Fruit fly (Drosophila melanogaster) whole organism, embryonic: Measurements from ENCODE around the gene Pgant7.

Experiments
- Abd-B ChIP-seq: fragments of 200-800 bp; sonication (Bioruptor generic); optimal IDR thresholded peaks from 2 replicates; lab custom pipeline; 2018; ENCODE audit warnings: missing biosample characterization, mild to moderate bottlenecking, missing genetic modification characterization, moderate library complexity
- B-H2 ChIP-seq: fragments of 200-800 bp; sonication (Bioruptor generic); optimal IDR thresholded peaks from 2 replicates; lab custom pipeline; 2018; ENCODE audit warnings: missing biosample characterization, mild to moderate bottlenecking, missing genetic modification characterization
- Blimp-1 ChIP-seq: fragments of 200-800 bp; sonication (Bioruptor generic); optimal IDR thresholded peaks from 3 replicates; lab custom pipeline; 2018; ENCODE audit warnings: missing biosample characterization, missing genetic modification characterization, mild to moderate bottlenecking, moderate library complexity, missing genetic modification reagents
- C15 ChIP-seq: fragments of 200-800 bp; sonication (Bioruptor generic); IDR thresholded peaks from 3 replicates; pipeline ENCODE4 v1.3.6; 2022; ENCODE audit warnings: missing biosample characterization, missing genetic modification characterization
- CG10147 ChIP-seq: fragments of 200-800 bp; sonication (Bioruptor generic); optimal IDR thresholded peaks from 2 replicates; lab custom pipeline; 2019; ENCODE audit warnings: missing biosample characterization, mild to moderate bottlenecking, missing genetic modification characterization, moderate library complexity
- CG10209 ChIP-seq: fragments of 200-800 bp; sonication (Bioruptor generic); optimal IDR thresholded peaks from 3 replicates; lab custom pipeline; 2017; ENCODE audit warnings: missing biosample characterization, mild to moderate bottlenecking, missing genetic modification characterization, missing genetic modification reagents
- CG11504 ChIP-seq: fragments of 200-800 bp; sonication (Bioruptor generic); optimal IDR thresholded peaks from 3 replicates; lab custom pipeline; 2019; ENCODE audit warnings: missing biosample characterization, mild to moderate bottlenecking, missing genetic modification characterization, moderate library complexity
- CG12744 ChIP-seq: fragments of 200-800 bp; sonication (Bioruptor generic); optimal IDR thresholded peaks from 2 replicates; lab custom pipeline; 2016; ENCODE audit warnings: missing biosample characterization, missing genetic modification characterization
- CG13287 ChIP-seq: fragments of 200-800 bp; sonication (Bioruptor generic); IDR thresholded peaks from 2 replicates; pipeline ENCODE4 v1.3.6; 2022; ENCODE audit warnings: missing biosample characterization, missing genetic modification characterization; ENCODE audit not compliant: partially characterized antibody
- CG13296 ChIP-seq: fragments of 200-800 bp; sonication (Bioruptor generic); optimal IDR thresholded peaks from 3 replicates; lab custom pipeline; 2018; ENCODE audit warnings: missing biosample characterization, mild to moderate bottlenecking, missing genetic modification characterization
- CG13424 ChIP-seq: fragments of 200-800 bp; sonication (Bioruptor generic); optimal IDR thresholded peaks from 2 replicates; lab custom pipeline; 2019; ENCODE audit warnings: missing biosample characterization, mild to moderate bottlenecking, missing genetic modification characterization, moderate library complexity
- CG15011 ChIP-seq: fragments of 200-800 bp; sonication (Bioruptor generic); optimal IDR thresholded peaks from 3 replicates; lab custom pipeline; 2018; ENCODE audit warnings: missing biosample characterization, mild to moderate bottlenecking, missing genetic modification characterization
- CG15073 ChIP-seq: fragments of 200-800 bp; sonication (Bioruptor generic); optimal IDR thresholded peaks from 2 replicates; lab custom pipeline; 2016; ENCODE audit warnings: missing biosample characterization, missing genetic modification characterization
- CG15696 ChIP-seq: fragments of 200-800 bp; sonication (Bioruptor generic); optimal IDR thresholded peaks from 2 replicates; lab custom pipeline; 2019; ENCODE audit warnings: missing biosample characterization, mild to moderate bottlenecking, missing genetic modification characterization, moderate library complexity
- CG1603 ChIP-seq: fragments of 200-800 bp; sonication (Bioruptor generic); optimal IDR thresholded peaks from 2 replicates; lab custom pipeline; 2019; ENCODE audit warnings: missing biosample characterization, mild to moderate bottlenecking, missing genetic modification characterization, moderate library complexity
- CG17328 ChIP-seq: fragments of 200-800 bp; sonication (Bioruptor generic); IDR thresholded peaks from 2 replicates; pipeline ENCODE4 v1.3.6; 2022; ENCODE audit warnings: missing biosample characterization, missing genetic modification characterization
- CG2116 ChIP-seq: fragments of 200-800 bp; sonication (Bioruptor generic); optimal IDR thresholded peaks from 3 replicates; lab custom pipeline; 2018; ENCODE audit warnings: missing biosample characterization, mild to moderate bottlenecking, missing genetic modification characterization
- CG32532 ChIP-seq: fragments of 200-800 bp; sonication (Bioruptor generic); IDR thresholded peaks from 2 replicates; pipeline ENCODE4 v1.3.6; 2022; ENCODE audit warnings: missing biosample characterization, missing genetic modification characterization
- CG33557 ChIP-seq: fragments of 200-800 bp; sonication (Bioruptor generic); optimal IDR thresholded peaks from 2 replicates; lab custom pipeline; 2019; ENCODE audit warnings: missing biosample characterization, mild to moderate bottlenecking, missing genetic modification characterization, moderate library complexity
- CG6175 ChIP-seq: fragments of 200-800 bp; sonication (Bioruptor generic); IDR thresholded peaks from 3 replicates; pipeline ENCODE4 v1.3.6; 2022; ENCODE audit warnings: missing biosample characterization, missing genetic modification characterization
- CG7357 ChIP-seq: fragments of 200-800 bp; sonication (Bioruptor generic); IDR thresholded peaks from 3 replicates; pipeline ENCODE4 v1.3.6; 2022; ENCODE audit warnings: missing biosample characterization, missing genetic modification characterization
- CG7556 ChIP-seq: fragments of 200-800 bp; sonication (Bioruptor generic); optimal IDR thresholded peaks from 2 replicates; lab custom pipeline; 2017; ENCODE audit warnings: missing biosample characterization, mild to moderate bottlenecking, missing genetic modification characterization
- D19A ChIP-seq: fragments of 200-800 bp; optimal IDR thresholded peaks from 3 replicates; lab custom pipeline; 2019; ENCODE audit warnings: missing biosample characterization, mild to moderate bottlenecking, missing genetic modification characterization, moderate library complexity
- Doc3 ChIP-seq: fragments of 200-800 bp; sonication (Bioruptor generic); IDR thresholded peaks from 3 replicates; pipeline ENCODE4 v1.3.6; 2022; ENCODE audit warnings: missing biosample characterization, missing genetic modification characterization; ENCODE audit not compliant: partially characterized antibody
- ERR ChIP-seq: fragments of 200-800 bp; sonication (Bioruptor generic); optimal IDR thresholded peaks from 2 replicates; lab custom pipeline; 2016; ENCODE audit warnings: missing biosample characterization, missing genetic modification characterization
- Elba2 ChIP-seq: fragments of 200-800 bp; sonication (Bioruptor generic); optimal IDR thresholded peaks from 3 replicates; lab custom pipeline; 2016; ENCODE audit warnings: missing biosample characterization, missing genetic modification characterization
- Ets65A ChIP-seq: fragments of 200-800 bp; sonication (Bioruptor generic); peaks from one replicate; lab custom pipeline; 2016; ENCODE audit warnings: missing biosample characterization, missing genetic modification characterization
- H2.0 ChIP-seq: fragments of 200-800 bp; sonication (Bioruptor generic); IDR thresholded peaks from 2 replicates; pipeline ENCODE4 v1.3.6; 2022; ENCODE audit warnings: missing biosample characterization, missing genetic modification characterization
- HHEX ChIP-seq: fragments of 200-800 bp; sonication (Bioruptor generic); optimal IDR thresholded peaks from 3 replicates; lab custom pipeline; 2017; ENCODE audit warnings: missing biosample characterization, mild to moderate bottlenecking, missing genetic modification characterization, missing genetic modification reagents
- Nf-YC ChIP-seq: fragments of 200-800 bp; optimal IDR thresholded peaks from 3 replicates; lab custom pipeline; 2019; ENCODE audit warnings: missing biosample characterization, mild to moderate bottlenecking, missing genetic modification characterization, moderate library complexity
- Side ChIP-seq: fragments of 200-800 bp; sonication (Bioruptor generic); optimal IDR thresholded peaks from 2 replicates; lab custom pipeline; 2016; ENCODE audit warnings: missing biosample characterization, missing genetic modification characterization
- Sry-β ChIP-seq: fragments of 200-800 bp; sonication (Bioruptor generic); optimal IDR thresholded peaks from 2 replicates; lab custom pipeline; 2018; ENCODE audit warnings: missing biosample characterization, mild to moderate bottlenecking, missing genetic modification characterization, moderate library complexity
- abd-A ChIP-seq: fragments of 200-800 bp; sonication (Bioruptor generic); optimal IDR thresholded peaks from 3 replicates; lab custom pipeline; 2019; ENCODE audit warnings: missing biosample characterization, mild to moderate bottlenecking, missing genetic modification characterization, moderate library complexity
- al ChIP-seq: fragments of 200-800 bp; sonication (Bioruptor generic); IDR thresholded peaks from 2 replicates; pipeline ENCODE4 v1.3.6; 2022; ENCODE audit warnings: missing biosample characterization, missing genetic modification characterization
- ara ChIP-seq: fragments of 200-800 bp; sonication (Bioruptor generic); IDR thresholded peaks from 2 replicates; pipeline ENCODE4 v1.3.6; 2022; ENCODE audit warnings: missing biosample characterization, missing genetic modification characterization
- en ChIP-seq: fragments of 200-800 bp; sonication (Bioruptor generic); optimal IDR thresholded peaks from 2 replicates; lab custom pipeline; 2016; ENCODE audit warnings: missing biosample characterization, missing genetic modification characterization
- exex ChIP-seq: fragments of 200-800 bp; sonication (Bioruptor generic); optimal IDR thresholded peaks from 4 replicates; lab custom pipeline; 2018; ENCODE audit warnings: missing biosample characterization, mild to moderate bottlenecking, missing genetic modification characterization, moderate library complexity
- fd64A ChIP-seq: fragments of 200-800 bp; sonication (Bioruptor generic); optimal IDR thresholded peaks from 3 replicates; lab custom pipeline; 2018; ENCODE audit warnings: missing biosample characterization, mild to moderate bottlenecking, missing genetic modification characterization
- gfzf ChIP-seq: fragments of 200-800 bp; sonication (Bioruptor generic); optimal IDR thresholded peaks from 2 replicates; lab custom pipeline; 2016; ENCODE audit warnings: missing biosample characterization, mild to moderate bottlenecking, missing genetic modification characterization, moderate library complexity
- h ChIP-seq: fragments of >200 bp; optimal IDR thresholded peaks from 2 replicates; lab custom pipeline; 2017
- ken ChIP-seq: fragments of 200-800 bp; sonication (Bioruptor generic); IDR thresholded peaks from 3 replicates; pipeline ENCODE4 v1.3.6; 2022; ENCODE audit warnings: missing biosample characterization, missing genetic modification characterization
- lab ChIP-seq: fragments of 200-800 bp; sonication (Bioruptor generic); optimal IDR thresholded peaks from 3 replicates; lab custom pipeline; 2017; ENCODE audit warnings: missing biosample characterization, missing genetic modification characterization, mild to moderate bottlenecking, moderate library complexity, missing genetic modification reagents
- luna ChIP-seq: fragments of 200-800 bp; sonication (Bioruptor generic); optimal IDR thresholded peaks from 2 replicates; lab custom pipeline; 2016; ENCODE audit warnings: missing biosample characterization, missing genetic modification characterization
- pb ChIP-seq: fragments of 200-800 bp; sonication (Bioruptor generic); optimal IDR thresholded peaks from 3 replicates; lab custom pipeline; 2016; ENCODE audit warnings: missing biosample characterization, missing genetic modification characterization
- sd ChIP-seq: fragments of 200-800 bp; sonication (Bioruptor generic); optimal IDR thresholded peaks from 3 replicates; lab custom pipeline; 2018; ENCODE audit warnings: missing biosample characterization, mild to moderate bottlenecking, missing genetic modification characterization, moderate library complexity
- sima ChIP-seq: fragments of 200-800 bp; sonication (Bioruptor generic); optimal IDR thresholded peaks from 2 replicates; lab custom pipeline; 2016; ENCODE audit warnings: missing biosample characterization, missing genetic modification characterization
- so ChIP-seq: fragments of 200-800 bp; sonication (Bioruptor generic); IDR thresholded peaks from 3 replicates; pipeline ENCODE4 v1.3.6; 2022; ENCODE audit warnings: missing biosample characterization, missing genetic modification characterization
- sr ChIP-seq: fragments of 200-800 bp; sonication (Bioruptor generic); IDR thresholded peaks from 3 replicates; pipeline ENCODE4 v1.3.6; 2022; ENCODE audit warnings: missing biosample characterization, missing genetic modification characterization
- tx ChIP-seq: fragments of 200-800 bp; sonication (Bioruptor generic); optimal IDR thresholded peaks from 2 replicates; lab custom pipeline; 2016; ENCODE audit warnings: missing biosample characterization, missing genetic modification characterization
- vfl ChIP-seq: fragments of 200-800 bp; sonication (Bioruptor generic); optimal IDR thresholded peaks from 2 replicates; lab custom pipeline; 2016; ENCODE audit warnings: missing biosample characterization, missing genetic modification characterization
- z ChIP-seq: fragments of 200-800 bp; sonication (Bioruptor generic); IDR thresholded peaks from 3 replicates; pipeline ENCODE4 v1.3.6; 2022; ENCODE audit warnings: missing biosample characterization, missing genetic modification characterization
- zfh2 ChIP-seq: fragments of 200-800 bp; sonication (Bioruptor generic); optimal IDR thresholded peaks from 2 replicates; lab custom pipeline; 2016; ENCODE audit warnings: missing biosample characterization, missing genetic modification characterization

The Pgant7 gene

dm6 chrX:18499679-18500187 is at the start of gene Pgant7, which contains the start of gene Xrcc2 (continued):
- peak; percentile 88 for TF ChIP-seq gfzf (GFP tag; lab: Kevin White, UChicago)
- no peak for TF ChIP-seq H2.0 (GFP tag; lab: Robert Waterston, UW)
- peak; percentile 88 for TF ChIP-seq CG13287
- TF ChIP-seq Ets65A (GFP tag; lab: Kevin White, UChicago), result no peak
- TF ChIP-seq abd-A, result no peak
- TF ChIP-seq al (GFP tag; lab: Robert Waterston, UW), result no peak
- TF ChIP-seq CG33557, result no peak
- TF ChIP-seq CG2116 (GFP tag; lab: Kevin White, UChicago), result peak; percentile 79
- no peak for TF ChIP-seq D19A
- TF ChIP-seq CG10147 (GFP tag; lab: Kevin White, UChicago), result no peak
- no peak for TF ChIP-seq zfh2
- TF ChIP-seq CG17328, result no peak
- no peak for TF ChIP-seq Sry-β (GFP tag; lab: Kevin White, UChicago)
- TF ChIP-seq CG13424 (tag; lab: Kevin White, UChicago), result no peak
- TF ChIP-seq C15 (GFP tag; lab: Robert Waterston, UW), result no peak
- TF ChIP-seq CG6175 (GFP tag; lab: Robert Waterston, UW), result no peak
- no peak for TF ChIP-seq tx
- no peak for TF ChIP-seq CG13296
- TF ChIP-seq CG15073, result no peak
- no peak for TF ChIP-seq Blimp-1
- TF ChIP-seq CG1603 (tag; lab: Kevin White, UChicago), result peak; percentile 62

dm6 chrX:18547707-18548106 is 47.9 kb upstream of the Pgant7 start:
- TF ChIP-seq lab (GFP tag; lab: Kevin White, UChicago) (no peak), B-H2 (GFP tag; lab: Kevin White, UChicago) (no peak), CG7357 (GFP tag; lab: Robert Waterston, UW) (no peak), sr (GFP tag; lab: Robert Waterston, UW) (0 out of 3 replicates have a peak, but pooled peaks have one; percentile 15), h (lab: Kevin White, UChicago) (no peak), Side (GFP tag; lab: Kevin White, UChicago) (no peak), luna (no peak), CG10209 (GFP tag; lab: Kevin White, UChicago) (no peak), vfl (GFP tag; lab: Kevin White, UChicago) (no peak), ERR (GFP tag; lab: Kevin White, UChicago) (no peak), ken (GFP tag; lab: Robert Waterston, UW) (0 out of 3 replicates have a peak, but pooled peaks have one; percentile 42), CG11504 (tag; lab: Kevin White, UChicago) (peak; percentile 1), sima (GFP tag; lab: Kevin White, UChicago) (no peak), Blimp-1 (no peak), Elba2 (no peak), Nf-YC (tag; lab: Kevin White, UChicago) (no peak), en (no peak), CG7556 (no peak), CG12744 (GFP tag; lab: Kevin White, UChicago) (no peak), CG15011 (GFP tag; lab: Kevin White, UChicago) (no peak), exex (no peak), Doc3 (no peak), fd64A (GFP tag; lab: Kevin White, UChicago) (no peak), CG32532 (GFP tag; lab: Robert Waterston, UW) (no peak), pb (GFP tag; lab: Kevin White, UChicago) (no peak), HHEX (GFP tag; lab: Kevin White, UChicago) (no peak), z (GFP tag; lab: Robert Waterston, UW) (no peak), Abd-B (GFP tag; lab: Kevin White, UChicago) (peak; percentile 50), ara (GFP tag; lab: Robert Waterston, UW) (0 out of 2 replicates have a peak, but pooled peaks have one; percentile 26), sd (tag; lab: Kevin White, UChicago) (peak; percentile 32), so (GFP tag; lab: Robert Waterston, UW) (no peak), CG15696 (tag; lab: Kevin White, UChicago) (no peak)
